Fruit fly (Drosophila melanogaster) whole organism, prepupa: ENCODE results near the gene sim.

Experiments
- CG11902 ChIP-seq: fragments of 200-800 bp; sonication (Bioruptor generic); optimal IDR thresholded peaks from 3 replicates; lab custom pipeline; 2016; ENCODE audit warnings: missing biosample characterization, missing genetic modification characterization
- CG16779 ChIP-seq: fragments of 200-800 bp; sonication (Bioruptor generic); optimal IDR thresholded peaks from 3 replicates; lab custom pipeline; 2017; ENCODE audit warnings: missing biosample characterization, mild to moderate bottlenecking, missing genetic modification characterization
- CG31627 ChIP-seq: fragments of 200-800 bp; sonication (Bioruptor generic); optimal IDR thresholded peaks from 3 replicates; lab custom pipeline; 2016; ENCODE audit warnings: missing biosample characterization, missing genetic modification characterization
- CG6163 ChIP-seq: fragments of 200-800 bp; sonication (Bioruptor generic); IDR thresholded peaks from 3 replicates; pipeline ENCODE4 v1.3.6; 2022; ENCODE audit warnings: missing biosample characterization, missing genetic modification characterization
- CG6854 ChIP-seq: fragments of 200-800 bp; sonication (Bioruptor generic); optimal IDR thresholded peaks from 2 replicates; lab custom pipeline; 2017; ENCODE audit warnings: missing biosample characterization, mild to moderate bottlenecking, missing genetic modification characterization
- Hr4 ChIP-seq: fragments of 200-800 bp; sonication (Bioruptor generic); optimal IDR thresholded peaks from 3 replicates; lab custom pipeline; 2016; ENCODE audit warnings: missing biosample characterization, missing genetic modification characterization
- Sox15 ChIP-seq: fragments of 200-800 bp; sonication (Bioruptor generic); optimal IDR thresholded peaks from 3 replicates; lab custom pipeline; 2016; ENCODE audit warnings: missing biosample characterization, missing genetic modification characterization
- cyc ChIP-seq: fragments of 200-800 bp; sonication (Bioruptor generic); optimal IDR thresholded peaks from 3 replicates; lab custom pipeline; 2016; ENCODE audit warnings: missing biosample characterization, missing genetic modification characterization
- eg ChIP-seq: fragments of 200-800 bp; sonication (Bioruptor generic); IDR thresholded peaks from 3 replicates; pipeline ENCODE4 v1.3.6; 2022; ENCODE audit warnings: missing biosample characterization, missing genetic modification characterization
- esn ChIP-seq: fragments of 200-800 bp; sonication (Bioruptor generic); optimal IDR thresholded peaks from 2 replicates; lab custom pipeline; 2016; ENCODE audit warnings: missing biosample characterization, mild to moderate bottlenecking, missing genetic modification characterization, moderate library complexity
- fd85E ChIP-seq: fragments of 200-800 bp; sonication (Bioruptor generic); optimal IDR thresholded peaks from 3 replicates; lab custom pipeline; 2016; ENCODE audit warnings: missing biosample characterization, missing genetic modification characterization
- pdm3 ChIP-seq: fragments of 200-800 bp; sonication (Bioruptor generic); optimal IDR thresholded peaks from 3 replicates; lab custom pipeline; 2016; ENCODE audit warnings: missing biosample characterization, missing genetic modification characterization
- topi ChIP-seq: fragments of 200-800 bp; sonication (Bioruptor generic); optimal IDR thresholded peaks from 3 replicates; lab custom pipeline; 2016; ENCODE audit warnings: missing biosample characterization, missing genetic modification characterization

DNA sequence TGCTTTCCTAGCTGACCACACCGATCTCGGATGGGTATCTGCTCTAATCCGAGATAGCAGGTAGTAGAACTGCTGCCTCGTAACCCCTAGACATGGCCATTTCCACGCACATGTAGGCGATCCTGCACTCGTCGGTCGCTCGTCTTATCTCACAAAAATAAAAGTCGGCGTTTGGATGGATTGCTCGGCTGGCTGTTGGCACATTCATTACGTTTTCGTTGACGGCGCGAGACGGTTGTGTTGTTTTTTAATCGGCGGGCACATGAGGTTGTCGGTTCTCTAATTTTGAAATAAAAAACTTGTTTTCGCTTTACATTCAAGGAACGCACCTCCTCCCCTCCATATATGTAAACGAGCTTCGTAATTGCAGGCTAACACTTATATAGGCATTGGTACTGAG lies 25.2 kb upstream of the sim start, which contains the start of gene ry:
- TF ChIP-seq Sox15 (GFP tag; lab: Kevin White, UChicago) (no peak), topi (GFP tag; lab: Kevin White, UChicago) (no peak), CG31627 (no peak), Hr4 (GFP tag; lab: Kevin White, UChicago) (no peak), CG11902 (GFP tag; lab: Kevin White, UChicago) (no peak), eg (GFP tag; lab: Robert Waterston, UW) (no peak), fd85E (GFP tag; lab: Kevin White, UChicago) (no peak), CG6163 (GFP tag; lab: Robert Waterston, UW) (no peak), cyc (GFP tag; lab: Kevin White, UChicago) (no peak), esn (GFP tag; lab: Kevin White, UChicago) (no peak), pdm3 (no peak), CG6854 (GFP tag; lab: Kevin White, UChicago) (no peak), CG16779 (no peak)
